Worm (Caenorhabditis elegans) whole organism, young adult: ENCODE data around the gene ZC155.4.

Experiments
- ama-1 ChIP-seq, 3 experiments: fragments of 150-350 bp in 1 of 3; sonication (generic microtip) in 2 of 3; optimal IDR thresholded peaks; 2 replicates each; lab custom pipeline; 2014 to 2018; ENCODE audit warnings: missing biosample characterization in 2 of 3, missing genetic modification characterization in 2 of 3, missing genetic modification reagents in 2 of 3
- him-1 ChIP-seq: sonication (generic microtip); optimal IDR thresholded peaks from 2 replicates; lab custom pipeline; 2016; ENCODE audit warnings: missing genotype, missing genetic modification reagents, missing genetic modification characterization, missing compliant biosample characterization
- nfya-1 ChIP-seq: sonication (generic microtip); optimal IDR thresholded peaks from 2 replicates; lab custom pipeline; 2017; ENCODE audit warnings: antibody characterized with exemption, missing compliant biosample characterization, missing genetic modification characterization, borderline replicate concordance; ENCODE audit not compliant: insufficient read depth
- nhr-120 ChIP-seq: fragments of 200-800 bp; sonication (Bioruptor generic); IDR thresholded peaks from 2 replicates; pipeline ENCODE4 v1.3.6; 2022; ENCODE audit warnings: missing genetic modification characterization, missing compliant biosample characterization
- pha-4 ChIP-seq: fragments of 150-350 bp; sonication (generic microtip); optimal IDR thresholded peaks from 2 replicates; lab custom pipeline; 2014; ENCODE audit warnings: missing biosample characterization, missing genetic modification reagents, missing genetic modification characterization
- rcor-1 ChIP-seq: fragments of 200-800 bp; sonication (Bioruptor generic); IDR thresholded peaks from 2 replicates; pipeline ENCODE4 v1.3.6; 2022; ENCODE audit warnings: missing genetic modification reagents, missing genetic modification characterization, missing compliant biosample characterization
- snpc-3.4 ChIP-seq: sonication (generic microtip); optimal IDR thresholded peaks from 2 replicates; lab custom pipeline; 2017; ENCODE audit warnings: missing genetic modification characterization, mild to moderate bottlenecking, missing compliant biosample characterization, antibody characterized with exemption, moderate library complexity, missing genotype, missing genetic modification reagents
- unc-130 ChIP-seq: sonication (generic microtip); optimal IDR thresholded peaks from 2 replicates; lab custom pipeline; 2016; ENCODE audit warnings: missing genetic modification reagents, missing genetic modification characterization, missing compliant biosample characterization

ce11 chrIII:5214162-5214561 lies 1.1 kb downstream of the ZC155.4 start:
- no peak for TF ChIP-seq nfya-1 (tag; lab: Kevin White, UChicago)
- no peak for TF ChIP-seq rcor-1 (GFP tag; lab: Robert Waterston, UW)
- TF ChIP-seq nhr-120 (GFP tag; lab: Robert Waterston, UW) = no peak
- TF ChIP-seq unc-130 (GFP tag; lab: Kevin White, UChicago) = no peak
- TF ChIP-seq pha-4 (tag; lab: Kevin White, UChicago) = no peak
- no peak for TF ChIP-seq him-1
- no peak for TF ChIP-seq snpc-3.4 (tag; lab: Kevin White, UChicago)
- no peak for TF ChIP-seq ama-1 (optimal IDR thresholded peaks at IDR 0.05; lab: Kevin White, UChicago)
- no peak for TF ChIP-seq ama-1 (GFP tag; optimal IDR thresholded peaks at IDR 0.05; lab: Kevin White, UChicago)
